Fruit fly (Drosophila melanogaster): Measurements from ENCODE around the gene CG43153.

DNA sequence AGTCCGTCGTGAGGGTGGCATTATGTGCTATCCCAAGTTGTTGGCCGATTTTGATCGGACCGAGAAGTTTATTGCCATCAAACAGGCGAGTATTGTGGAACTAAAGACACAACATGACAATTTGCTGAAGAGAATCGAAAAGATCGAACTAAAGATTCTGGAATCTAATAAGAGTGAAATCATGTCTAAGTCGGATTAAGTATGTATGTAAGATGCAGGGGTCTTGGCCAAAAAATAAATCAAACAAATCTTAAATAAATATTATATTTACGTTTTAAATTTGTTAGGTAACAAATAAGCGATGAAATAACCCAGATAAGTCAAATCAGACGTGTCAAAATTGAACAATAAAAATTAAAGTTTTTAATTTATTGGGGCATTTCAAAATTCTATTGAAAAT lies 3.0 kb downstream of the CG43153 start, which contains the start of gene CG14929:
- TF ChIP-seq CG8478 (optimal IDR thresholded peaks at IDR 0.05): no peak
- TF ChIP-seq CTCF (optimal IDR thresholded peaks at IDR 0.05): no peak
